Worm (Caenorhabditis elegans): ENCODE results near the gene F45E4.5.

DNA sequence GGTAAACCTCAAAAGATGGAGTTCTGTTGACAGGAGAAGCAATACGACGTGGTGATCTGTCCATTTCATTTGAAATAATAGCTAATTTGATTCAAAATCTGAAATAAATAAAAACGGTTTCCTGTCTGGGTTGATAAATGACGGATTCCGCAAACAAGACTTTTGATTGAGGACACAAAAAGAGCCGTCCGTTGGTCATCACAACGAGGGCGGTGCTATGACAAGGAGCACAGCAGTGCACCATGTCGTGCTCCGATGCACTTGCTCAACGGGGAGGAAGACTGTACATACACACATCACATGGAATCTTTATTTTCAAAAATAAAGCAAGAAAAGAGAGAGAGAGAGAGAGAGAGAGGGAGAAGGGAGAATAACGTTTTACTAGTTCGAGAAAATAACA lies 12.9 kb upstream of the F45E4.5 start, which contains the start of gene nep-16:
- no peak for TF ChIP-seq W03F9.2 (tag; optimal IDR thresholded peaks at IDR 0.05)
- no peak for TF ChIP-seq him-1 (tag; optimal IDR thresholded peaks at IDR 0.05)
